Fruit fly (Drosophila melanogaster): Measurements from ENCODE around the gene CG34175.

CG34175 gene

DNA sequence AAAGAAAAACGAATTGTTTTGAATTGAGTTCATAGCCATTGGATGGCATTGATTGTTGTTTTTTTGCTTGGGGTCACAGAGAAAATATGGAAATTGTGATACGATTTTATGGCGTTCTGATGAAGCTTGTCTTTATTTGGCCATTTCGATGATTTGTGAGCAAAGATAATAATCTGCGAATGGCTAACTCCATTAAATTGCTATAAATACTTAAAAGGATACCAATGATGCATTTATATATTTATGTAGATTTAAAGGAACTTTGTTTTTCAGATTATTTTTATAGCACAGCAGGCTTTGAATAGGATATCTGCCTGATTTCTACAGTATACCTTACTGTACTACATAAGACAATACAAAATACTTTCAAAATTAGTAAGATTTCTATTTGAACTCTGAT is 12.4 kb downstream of the CG34175 start, which contains the start of gene CG8840:
TSS of gene CG8840 (plus strand) at position 301 of the 400 bp plus-strand sequence.
- TF ChIP-seq ttk (optimal IDR thresholded peaks at IDR 0.05) (no peak), psq (optimal IDR thresholded peaks at IDR 0.05) (no peak), h (optimal IDR thresholded peaks at IDR 0.05) (no peak), Myc (optimal IDR thresholded peaks at IDR 0.05) (no peak), insv (optimal IDR thresholded peaks at IDR 0.05) (no peak), Sin3A (optimal IDR thresholded peaks at IDR 0.05) (no peak)

DNA sequence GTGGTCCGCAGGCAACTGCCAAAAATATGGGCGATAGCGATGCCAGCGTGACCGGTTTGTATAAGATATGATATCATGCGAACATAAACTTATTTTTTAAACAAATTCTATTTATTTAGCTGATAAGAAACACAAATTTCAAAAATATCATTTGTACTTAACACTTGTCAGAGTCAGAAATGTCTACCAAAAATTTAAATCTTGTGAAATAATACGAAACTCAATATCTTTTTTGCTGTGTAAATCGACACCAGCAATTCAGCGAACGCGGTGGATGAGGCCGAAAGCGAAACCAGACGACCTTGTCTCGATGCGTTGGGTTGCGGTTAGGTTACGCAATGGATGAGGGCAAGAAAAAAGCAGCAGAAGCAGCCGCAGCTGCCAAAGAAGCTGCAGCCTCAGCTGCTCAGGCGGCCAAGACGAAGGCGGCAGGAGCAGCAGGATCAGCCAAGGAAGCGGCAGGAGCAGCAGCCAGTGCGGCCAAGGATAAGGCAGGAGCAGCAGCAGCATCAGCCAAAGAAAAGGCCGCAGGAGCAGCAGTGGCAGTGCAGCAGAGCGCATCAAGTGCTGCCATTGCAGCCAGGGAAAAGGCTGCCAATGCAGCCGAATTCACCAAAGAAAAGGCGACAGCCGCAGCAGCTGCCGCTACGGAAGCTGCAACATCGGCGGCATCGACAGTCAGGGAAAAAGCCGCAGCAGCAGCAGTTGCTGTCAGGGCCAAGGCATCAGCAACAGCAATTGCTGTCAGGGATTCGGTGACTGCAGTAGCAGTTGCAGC is 18.9 kb downstream of the CG34175 start, which contains the start of gene CG31952:
TSS of gene CG31952 (plus strand) at position 167 of the 778 bp plus-strand sequence.
- TF ChIP-seq ttk (optimal IDR thresholded peaks at IDR 0.05) (no peak), psq (optimal IDR thresholded peaks at IDR 0.05) (no peak), Sin3A (optimal IDR thresholded peaks at IDR 0.05) (no peak), h (optimal IDR thresholded peaks at IDR 0.05) (no peak), Myc (optimal IDR thresholded peaks at IDR 0.05) (no peak), insv (optimal IDR thresholded peaks at IDR 0.05) (no peak)

DNA sequence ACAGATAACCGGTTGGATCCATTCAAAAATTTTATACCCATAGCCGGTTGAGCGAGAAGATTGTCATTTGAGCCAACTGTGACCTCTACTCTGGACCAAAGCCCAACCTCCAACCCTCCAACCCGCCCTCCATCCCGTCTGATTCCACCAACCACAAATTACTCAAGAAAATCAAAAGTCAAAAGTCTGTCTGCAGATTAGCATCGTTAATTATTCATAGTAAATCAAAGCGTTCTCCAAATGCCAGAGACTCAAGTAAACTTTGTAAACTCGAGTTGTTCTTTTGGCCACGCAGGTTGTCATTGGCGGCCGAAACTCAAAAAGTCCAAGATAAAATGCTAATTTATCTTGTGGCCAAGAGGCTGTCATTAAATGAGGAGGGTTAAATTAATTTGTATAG is 19.8 kb downstream of the CG34175 start:
- TF ChIP-seq h (optimal IDR thresholded peaks at IDR 0.05) (no peak), psq (optimal IDR thresholded peaks at IDR 0.05) (no peak), insv (optimal IDR thresholded peaks at IDR 0.05) (no peak), Myc (optimal IDR thresholded peaks at IDR 0.05) (no peak), Sin3A (optimal IDR thresholded peaks at IDR 0.05) (no peak), ttk (optimal IDR thresholded peaks at IDR 0.05) (no peak)

- no peak for TF ChIP-seq ttk (optimal IDR thresholded peaks at IDR 0.05)
- TF ChIP-seq psq (optimal IDR thresholded peaks at IDR 0.05): no peak
- TF ChIP-seq Myc (optimal IDR thresholded peaks at IDR 0.05): no peak
- no peak for TF ChIP-seq h (optimal IDR thresholded peaks at IDR 0.05)
- no peak for TF ChIP-seq insv (optimal IDR thresholded peaks at IDR 0.05)
- TF ChIP-seq Sin3A (optimal IDR thresholded peaks at IDR 0.05): no peak
Observed at dm6 chr2L:3422753-3423152, 24.9 kb downstream of the CG34175 start.

DNA sequence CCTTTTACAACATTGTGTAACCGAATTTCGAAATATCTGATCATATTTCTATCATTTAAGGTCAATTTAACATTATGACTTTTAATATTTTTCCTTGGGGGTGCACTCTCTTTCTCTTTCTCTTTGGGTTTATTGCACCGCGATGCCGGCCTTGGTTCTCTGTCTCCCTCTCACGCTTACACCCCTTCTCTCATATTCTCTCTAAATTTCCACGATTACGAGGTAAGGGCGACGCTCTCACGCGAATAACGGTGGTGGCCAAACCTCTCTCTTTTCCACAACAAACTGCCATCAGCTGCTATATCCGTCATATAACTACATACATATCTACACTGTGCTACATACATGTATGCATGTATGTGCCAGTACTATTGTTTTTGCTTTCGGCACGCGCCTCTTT is 28.1 kb downstream of the CG34175 start:
- TF ChIP-seq Sin3A (optimal IDR thresholded peaks at IDR 0.05) (no peak), h (optimal IDR thresholded peaks at IDR 0.05) (no peak), insv (optimal IDR thresholded peaks at IDR 0.05) (no peak), Myc (optimal IDR thresholded peaks at IDR 0.05) (no peak), ttk (optimal IDR thresholded peaks at IDR 0.05) (no peak), psq (optimal IDR thresholded peaks at IDR 0.05) (no peak)

DNA sequence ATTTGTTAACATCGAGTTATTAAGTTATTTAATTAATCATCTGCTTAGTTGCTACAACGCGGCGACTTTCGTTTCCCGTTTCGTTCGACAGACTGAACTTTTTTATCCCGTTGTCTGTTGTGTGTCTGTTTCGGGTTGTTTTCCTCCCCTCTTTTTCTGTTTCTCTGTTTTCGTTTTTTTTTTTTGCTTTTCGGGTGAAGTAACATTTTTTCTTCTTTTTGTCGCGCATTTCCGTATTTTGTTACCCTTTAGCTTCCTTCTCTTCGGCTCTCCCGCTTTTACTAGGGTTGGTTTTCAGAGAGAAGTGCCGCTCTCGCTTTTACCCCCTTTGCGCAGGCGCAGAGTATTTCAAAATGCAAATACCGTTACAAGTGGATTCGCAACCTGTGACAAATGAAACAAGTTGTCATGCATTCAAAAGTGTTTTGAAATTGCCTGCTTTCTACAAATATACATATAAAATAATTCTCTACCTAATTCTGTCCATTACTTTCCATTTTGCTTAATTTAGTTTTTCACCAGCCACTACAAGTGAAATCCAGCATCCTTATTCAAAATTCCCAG is 28.9 kb downstream of the CG34175 start, which contains the start of gene Pgant2:
TSS of gene Pgant2 (minus strand) at position 51 of the 564 bp plus-strand sequence.
- TF ChIP-seq ttk (optimal IDR thresholded peaks at IDR 0.05) (no peak), psq (optimal IDR thresholded peaks at IDR 0.05) (no peak), Sin3A (optimal IDR thresholded peaks at IDR 0.05) (no peak), Myc (optimal IDR thresholded peaks at IDR 0.05) (no peak), h (optimal IDR thresholded peaks at IDR 0.05) (no peak), insv (optimal IDR thresholded peaks at IDR 0.05) (no peak)

- TF ChIP-seq insv (optimal IDR thresholded peaks at IDR 0.05) (no peak), h (optimal IDR thresholded peaks at IDR 0.05) (no peak), Sin3A (optimal IDR thresholded peaks at IDR 0.05) (no peak), Myc (optimal IDR thresholded peaks at IDR 0.05) (no peak), psq (optimal IDR thresholded peaks at IDR 0.05) (no peak), ttk (optimal IDR thresholded peaks at IDR 0.05) (no peak)
Observed at dm6 chr2L:3428419-3429097, 30.7 kb downstream of the CG34175 start.

DNA sequence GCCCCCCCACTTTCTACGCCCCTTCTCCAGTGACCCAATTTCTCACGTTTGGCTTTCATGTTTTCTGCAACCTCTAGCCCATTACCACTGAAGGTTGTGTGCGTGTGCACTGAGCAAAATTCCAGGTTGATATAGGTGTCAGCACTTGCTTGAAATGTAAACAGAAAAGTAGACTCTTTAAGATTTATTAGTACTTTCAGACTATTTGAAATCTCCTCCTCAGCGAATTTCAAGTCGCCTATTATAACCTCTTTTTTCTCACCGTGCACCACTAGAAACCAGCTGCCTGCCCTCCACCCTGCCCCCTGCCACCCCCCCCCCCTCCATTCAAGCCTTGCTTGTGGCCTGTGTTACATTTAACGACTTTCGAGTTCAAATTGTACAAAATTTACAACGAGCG is 37.3 kb downstream of the CG34175 start:
- TF ChIP-seq h (optimal IDR thresholded peaks at IDR 0.05) (no peak), ttk (optimal IDR thresholded peaks at IDR 0.05) (no peak), Sin3A (optimal IDR thresholded peaks at IDR 0.05) (no peak), psq (optimal IDR thresholded peaks at IDR 0.05) (no peak), Myc (optimal IDR thresholded peaks at IDR 0.05) (no peak), insv (optimal IDR thresholded peaks at IDR 0.05) (no peak)

DNA sequence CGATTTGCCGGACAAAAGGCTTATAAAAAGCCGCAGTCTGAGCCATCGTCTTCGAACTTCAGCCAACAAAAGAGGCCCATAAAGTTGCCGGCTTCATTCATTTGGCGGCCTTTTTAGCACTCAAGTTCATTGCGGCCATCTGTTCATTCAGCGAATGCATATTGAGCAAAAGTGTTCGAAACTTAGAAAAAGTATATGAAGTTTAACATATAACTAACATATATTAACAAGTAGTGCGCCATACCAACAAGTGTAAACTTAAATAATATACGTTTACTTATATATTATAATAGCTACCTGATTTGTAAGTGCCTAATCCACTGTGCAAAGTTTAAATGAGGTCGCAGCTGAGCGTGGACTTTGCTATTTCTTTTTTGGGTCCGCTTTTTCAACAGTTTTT is 38.5 kb downstream of the CG34175 start:
- TF ChIP-seq insv (optimal IDR thresholded peaks at IDR 0.05) (no peak), h (optimal IDR thresholded peaks at IDR 0.05) (no peak), ttk (optimal IDR thresholded peaks at IDR 0.05) (no peak), Sin3A (optimal IDR thresholded peaks at IDR 0.05) (no peak), psq (optimal IDR thresholded peaks at IDR 0.05) (no peak), Myc (optimal IDR thresholded peaks at IDR 0.05) (no peak)

DNA sequence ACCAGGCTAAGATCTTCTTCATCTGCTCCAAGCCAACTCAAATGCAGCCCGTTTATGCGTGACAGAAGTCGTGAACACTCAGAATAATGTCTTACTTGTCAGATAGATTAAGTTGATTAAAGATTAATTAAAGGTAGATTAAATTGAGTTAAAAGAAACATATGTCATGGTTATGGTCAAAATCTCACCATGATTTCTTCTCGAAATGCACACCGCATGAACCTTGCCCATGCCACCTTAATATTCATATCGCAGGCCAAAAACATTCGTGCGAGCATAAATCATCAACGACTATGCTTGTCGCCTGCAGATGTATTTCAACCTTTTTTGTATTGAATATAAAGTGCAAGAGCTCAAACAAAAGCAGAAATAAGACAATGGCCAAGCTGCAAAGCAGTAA is 39.2 kb downstream of the CG34175 start:
- TF ChIP-seq insv (optimal IDR thresholded peaks at IDR 0.05) (no peak), Sin3A (optimal IDR thresholded peaks at IDR 0.05) (no peak), psq (optimal IDR thresholded peaks at IDR 0.05) (no peak), Myc (optimal IDR thresholded peaks at IDR 0.05) (no peak), h (optimal IDR thresholded peaks at IDR 0.05) (no peak), ttk (optimal IDR thresholded peaks at IDR 0.05) (no peak)

- no peak for TF ChIP-seq Myc (optimal IDR thresholded peaks at IDR 0.05)
- TF ChIP-seq h (optimal IDR thresholded peaks at IDR 0.05): no peak
- TF ChIP-seq ttk (optimal IDR thresholded peaks at IDR 0.05): no peak
- TF ChIP-seq insv (optimal IDR thresholded peaks at IDR 0.05): no peak
- TF ChIP-seq psq (optimal IDR thresholded peaks at IDR 0.05): no peak
- TF ChIP-seq Sin3A (optimal IDR thresholded peaks at IDR 0.05): no peak
Observed at dm6 chr2L:3438078-3438477, 40.3 kb downstream of the CG34175 start.

- no peak for TF ChIP-seq h (optimal IDR thresholded peaks at IDR 0.05)
- no peak for TF ChIP-seq Sin3A (optimal IDR thresholded peaks at IDR 0.05)
Observed at dm6 chr2L:3439502-3439901, 41.7 kb downstream of the CG34175 start.
